Worm (Caenorhabditis elegans) whole organism, L3 larva: ENCODE results near the gene F11G11.15.
"Not testable (repeated sequence)": the region's sequence is repeated elsewhere in the genome, so short reads cannot be mapped to it uniquely, and the experiment has no call there.

ENCODE experiments used
- R02D3.7 ChIP-seq: fragments of 150-350 bp; optimal IDR thresholded peaks from 2 replicates; lab custom pipeline; 2014; ENCODE audit warnings: missing biosample characterization, missing genetic modification characterization
- ZK546.5 ChIP-seq: sonication (generic microtip); optimal IDR thresholded peaks from 2 replicates; lab custom pipeline; 2017; ENCODE audit warnings: missing biosample characterization, missing genetic modification characterization
- aly-2 ChIP-seq: fragments of 150-350 bp; optimal IDR thresholded peaks from 2 replicates; lab custom pipeline; 2014; ENCODE audit warnings: missing biosample characterization, missing genetic modification characterization
- ama-1 ChIP-seq: fragments of 150-350 bp; optimal IDR thresholded peaks from 2 replicates; lab custom pipeline; 2018
- ceh-16 ChIP-seq: sonication (generic microtip); optimal IDR thresholded peaks from 2 replicates; lab custom pipeline; 2017; ENCODE audit warnings: missing biosample characterization, missing genetic modification characterization
- ceh-28 ChIP-seq: fragments of 150-350 bp; optimal IDR thresholded peaks from 2 replicates; lab custom pipeline; 2014; ENCODE audit warnings: missing biosample characterization, missing genetic modification reagents, missing genetic modification characterization
- ceh-82 ChIP-seq: fragments of 150-350 bp; optimal IDR thresholded peaks from 2 replicates; lab custom pipeline; 2014; ENCODE audit warnings: missing biosample characterization, missing genetic modification characterization
- ceh-9 ChIP-seq: sonication (generic microtip); optimal IDR thresholded peaks from 2 replicates; lab custom pipeline; 2018; ENCODE audit warnings: missing biosample characterization, missing genetic modification characterization
- egl-5 ChIP-seq: fragments of 150-350 bp; optimal IDR thresholded peaks from 2 replicates; lab custom pipeline; 2017; ENCODE audit warnings: missing biosample characterization, missing genetic modification reagents, missing genetic modification characterization, inconsistent platforms
- elt-1 ChIP-seq: fragments of 150-350 bp; optimal IDR thresholded peaks from 2 replicates; lab custom pipeline; 2014; ENCODE audit warnings: missing biosample characterization, missing genetic modification characterization
- elt-2 ChIP-seq: sonication (generic microtip); optimal IDR thresholded peaks from 2 replicates; lab custom pipeline; 2016; ENCODE audit warnings: missing genetic modification reagents, mild to moderate bottlenecking, missing genetic modification characterization, missing compliant biosample characterization
- elt-3 ChIP-seq, 3 experiments: fragments of 150-350 bp in 1 of 3; sonication (generic microtip) in 2 of 3; optimal IDR thresholded peaks; 2 replicates in 2 of 3; 4 replicates in 1 of 3; lab custom pipeline; 2014 to 2017; ENCODE audit warnings: missing biosample characterization in 3 of 3, missing genetic modification characterization in 3 of 3
- eor-1 ChIP-seq, 2 experiments: fragments of 150-350 bp; optimal IDR thresholded peaks; 2 replicates each; lab custom pipeline; 2014 to 2018; ENCODE audit warnings: missing biosample characterization in 2 of 2, missing genetic modification characterization in 2 of 2
- fkh-10 ChIP-seq: sonication (generic microtip); optimal IDR thresholded peaks from 2 replicates; lab custom pipeline; 2017; ENCODE audit warnings: missing biosample characterization, missing genetic modification reagents, missing genetic modification characterization
- fos-1 ChIP-seq: fragments of 150-350 bp; optimal IDR thresholded peaks from 2 replicates; lab custom pipeline; 2014; ENCODE audit warnings: missing biosample characterization, missing genetic modification characterization
- hmg-11 ChIP-seq: sonication (generic microtip); optimal IDR thresholded peaks from 2 replicates; lab custom pipeline; 2016; ENCODE audit warnings: missing genetic modification characterization, missing compliant biosample characterization
- lin-15B ChIP-seq: fragments of 150-350 bp; optimal IDR thresholded peaks from 2 replicates; lab custom pipeline; 2014; ENCODE audit warnings: missing biosample characterization, missing genetic modification characterization
- lin-39 ChIP-seq: fragments of 150-350 bp; optimal IDR thresholded peaks from 2 replicates; lab custom pipeline; 2018; ENCODE audit warnings: missing biosample characterization, missing genetic modification reagents, missing genetic modification characterization
- lsy-12 ChIP-seq: sonication (generic microtip); optimal IDR thresholded peaks from 2 replicates; lab custom pipeline; 2016; ENCODE audit warnings: mild to moderate bottlenecking, missing genetic modification characterization, missing compliant biosample characterization
- nfya-1 ChIP-seq: sonication (generic microtip); optimal IDR thresholded peaks from 2 replicates; lab custom pipeline; 2017; ENCODE audit warnings: missing genetic modification characterization, mild to moderate bottlenecking, missing compliant biosample characterization, antibody characterized with exemption, moderate library complexity; ENCODE audit not compliant: insufficient read depth
- nhr-11 ChIP-seq: fragments of 150-350 bp; optimal IDR thresholded peaks from 2 replicates; lab custom pipeline; 2014; ENCODE audit warnings: missing biosample characterization, missing genetic modification characterization
- nhr-12 ChIP-seq: fragments of 150-350 bp; optimal IDR thresholded peaks from 2 replicates; lab custom pipeline; 2014; ENCODE audit warnings: missing biosample characterization, missing genetic modification characterization
- nhr-23 ChIP-seq: fragments of 150-350 bp; optimal IDR thresholded peaks from 2 replicates; lab custom pipeline; 2014; ENCODE audit warnings: missing biosample characterization, missing genetic modification reagents, missing genetic modification characterization
- nhr-237 ChIP-seq: fragments of 150-350 bp; optimal IDR thresholded peaks from 2 replicates; lab custom pipeline; 2014; ENCODE audit warnings: missing biosample characterization, missing genetic modification characterization
- nhr-25 ChIP-seq: sonication (generic microtip); optimal IDR thresholded peaks from 2 replicates; lab custom pipeline; 2017; ENCODE audit warnings: missing biosample characterization, missing genetic modification characterization
- nhr-43 ChIP-seq: sonication (generic microtip); optimal IDR thresholded peaks from 2 replicates; lab custom pipeline; 2016; ENCODE audit warnings: mild to moderate bottlenecking, missing genetic modification characterization, missing compliant biosample characterization; ENCODE audit not compliant: poor library complexity, severe bottlenecking
- nhr-67 ChIP-seq: fragments of 150-350 bp; optimal IDR thresholded peaks from 2 replicates; lab custom pipeline; 2014; ENCODE audit warnings: missing biosample characterization, missing genetic modification characterization
- nhr-76 ChIP-seq: fragments of 150-350 bp; sonication (generic microtip); optimal IDR thresholded peaks from 5 replicates; lab custom pipeline; 2014; ENCODE audit warnings: missing biosample characterization, missing genetic modification characterization
- nhr-77 ChIP-seq: fragments of 150-350 bp; optimal IDR thresholded peaks from 2 replicates; lab custom pipeline; 2014; ENCODE audit warnings: missing biosample characterization, missing genetic modification characterization
- pha-4 ChIP-seq: fragments of 150-350 bp; optimal IDR thresholded peaks from 2 replicates; lab custom pipeline; 2014; ENCODE audit warnings: missing biosample characterization, missing genetic modification reagents, missing genetic modification characterization
- sea-2 ChIP-seq: fragments of 150-350 bp; sonication (generic microtip); optimal IDR thresholded peaks from 4 replicates; lab custom pipeline; 2014; ENCODE audit warnings: missing biosample characterization, missing genetic modification reagents, missing genetic modification characterization
- snpc-4 ChIP-seq: fragments of 150-350 bp; optimal IDR thresholded peaks from 2 replicates; lab custom pipeline; 2014; ENCODE audit warnings: missing biosample characterization, missing genetic modification characterization
- tbx-2 ChIP-seq: sonication (generic microtip); optimal IDR thresholded peaks from 2 replicates; lab custom pipeline; 2016; ENCODE audit warnings: mild to moderate bottlenecking, missing genetic modification characterization, missing compliant biosample characterization
- unc-39 ChIP-seq: sonication (generic microtip); optimal IDR thresholded peaks from 4 replicates; lab custom pipeline; 2017; ENCODE audit warnings: missing biosample characterization, missing genetic modification characterization
- unc-62 ChIP-seq: fragments of 150-350 bp; sonication (generic microtip); optimal IDR thresholded peaks from 4 replicates; lab custom pipeline; 2014; ENCODE audit warnings: missing biosample characterization, missing genetic modification reagents, missing genetic modification characterization
- zag-1 ChIP-seq: fragments of 150-350 bp; optimal IDR thresholded peaks from 2 replicates; lab custom pipeline; 2014; ENCODE audit warnings: missing biosample characterization, missing genetic modification characterization
- ztf-11 ChIP-seq: fragments of 150-350 bp; optimal IDR thresholded peaks from 2 replicates; lab custom pipeline; 2014; ENCODE audit warnings: missing biosample characterization, missing genetic modification characterization

F11G11.15 gene

ce11 chrII:4858906-4859411 lies 15.7 kb upstream of the F11G11.15 start:
- TF ChIP-seq ama-1 (lab: Kevin White, UChicago) (peak; percentile 46), elt-2 (tag; lab: Kevin White, UChicago) (peak; percentile 4), hmg-11 (tag; lab: Kevin White, UChicago) (no peak), lsy-12 (tag; lab: Kevin White, UChicago) (peak; percentile 12), fos-1 (tag; lab: Kevin White, UChicago) (no peak)

DNA sequence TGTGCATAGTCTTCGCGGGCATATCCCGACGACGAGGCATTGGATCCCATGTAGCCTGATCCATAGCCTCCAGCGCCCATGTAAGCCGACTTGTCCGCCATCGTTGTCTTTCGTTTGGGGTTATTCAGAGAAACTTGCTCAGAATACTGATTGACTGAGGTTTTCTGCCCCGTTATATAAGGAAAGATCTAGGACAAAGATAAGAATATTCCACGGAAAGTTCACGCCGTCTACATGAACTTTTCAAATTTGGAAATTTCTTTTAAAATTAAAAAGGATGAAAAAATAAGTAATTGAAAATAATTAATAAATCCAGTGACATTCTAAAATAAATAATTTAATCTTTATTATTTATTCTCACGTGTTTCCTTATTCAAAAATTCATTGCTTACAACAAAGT lies 14.4 kb upstream of the F11G11.15 start, which contains the start of the genes nspd-5 and F11G11.4:
Gene nspd-5 (minus strand): TSS at position 101 of the 400 bp plus-strand sequence.
Gene F11G11.4 (plus strand): TSS at position 335 of the 400 bp plus-strand sequence.
- not testable (repeated sequence) for TF ChIP-seq lin-39, ztf-11, nhr-25 (tag; lab: Kevin White, UChicago)

ce11 chrII:4863357-4863756 lies 11.3 kb upstream of the F11G11.15 start, which contains the start of the genes mpst-4 and F11G11.14:
mpst-4 (minus strand) TSS chrII:4863457.
F11G11.14 (plus strand) TSS chrII:4863681.
- no peak for TF ChIP-seq nhr-12 (tag; lab: Kevin White, UChicago)
- no peak for TF ChIP-seq lsy-12 (tag; lab: Kevin White, UChicago)
- TF ChIP-seq ceh-16 (tag; lab: Kevin White, UChicago), result no peak
- TF ChIP-seq lin-15B (tag; lab: Kevin White, UChicago), result no peak
- TF ChIP-seq eor-1 (tag; optimal IDR thresholded peaks at IDR 0.05; lab: Kevin White, UChicago), result no peak
- no peak for TF ChIP-seq nhr-237 (tag; lab: Kevin White, UChicago)
- TF ChIP-seq snpc-4 (tag; lab: Kevin White, UChicago), result no peak
- no peak for TF ChIP-seq egl-5 (tag; lab: Kevin White, UChicago)
- TF ChIP-seq nhr-43 (tag; lab: Kevin White, UChicago), result no peak
- TF ChIP-seq fos-1 (tag; lab: Kevin White, UChicago), result no peak
- TF ChIP-seq pha-4 (tag; lab: Kevin White, UChicago), result no peak
- TF ChIP-seq ceh-28 (tag; lab: Kevin White, UChicago), result no peak
- TF ChIP-seq unc-39, result no peak
- no peak for TF ChIP-seq nfya-1 (tag; lab: Kevin White, UChicago)

DNA sequence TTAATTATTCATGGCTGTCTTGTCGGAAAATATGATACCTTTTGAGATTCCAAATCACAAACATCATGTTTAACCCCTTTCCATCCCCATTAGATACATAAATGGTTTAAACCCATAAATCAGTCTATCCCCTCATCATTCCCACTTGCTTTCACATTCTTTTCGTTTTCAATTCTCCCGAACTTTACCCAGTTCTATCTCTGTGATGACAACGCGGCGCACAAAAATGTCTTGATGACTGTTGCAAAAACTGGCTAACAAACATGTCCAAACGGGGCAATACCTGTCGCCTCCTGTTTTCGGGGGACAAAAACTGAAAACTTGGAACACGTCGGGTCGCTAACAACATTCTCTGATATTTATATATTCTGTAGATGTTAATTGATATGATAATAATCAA lies 8.6 kb upstream of the F11G11.15 start:
- TF ChIP-seq unc-62, result peak; percentile 50
- TF ChIP-seq elt-1 (tag; lab: Kevin White, UChicago), result no peak
- TF ChIP-seq lin-15B (tag; lab: Kevin White, UChicago), result no peak
- no peak for TF ChIP-seq lin-39 (tag; lab: Kevin White, UChicago)
- TF ChIP-seq ceh-9 (tag; lab: Kevin White, UChicago), result no peak
- peak in 1 of 3 experiments; percentile 73 for TF ChIP-seq elt-3 (tag; optimal IDR thresholded peaks at IDR 0.05; lab: Kevin White, UChicago)
- TF ChIP-seq nhr-23 (tag; lab: Kevin White, UChicago), result peak; percentile 64
- no peak for TF ChIP-seq ceh-28 (tag; lab: Kevin White, UChicago)
- TF ChIP-seq R02D3.7 (tag; lab: Kevin White, UChicago), result peak; percentile 28
- peak; percentile 74 for TF ChIP-seq nhr-43 (tag; lab: Kevin White, UChicago)
- peak; percentile 91 for TF ChIP-seq ama-1 (lab: Kevin White, UChicago)
- no peak for TF ChIP-seq ceh-16 (tag; lab: Kevin White, UChicago)
- TF ChIP-seq nhr-76 (tag; lab: Kevin White, UChicago), result no peak
- no peak for TF ChIP-seq nhr-67 (tag; lab: Kevin White, UChicago)
- no peak for TF ChIP-seq sea-2 (GFP tag; lab: Kevin White, UChicago)
- TF ChIP-seq zag-1 (tag; lab: Kevin White, UChicago), result no peak
- TF ChIP-seq nhr-25 (tag; lab: Kevin White, UChicago), result peak; percentile 78
- no peak for TF ChIP-seq eor-1 (tag; optimal IDR thresholded peaks at IDR 0.05; lab: Kevin White, UChicago)
- no peak for TF ChIP-seq ceh-82 (tag; lab: Kevin White, UChicago)
- peak; percentile 16 for TF ChIP-seq nhr-77
- no peak for TF ChIP-seq pha-4 (tag; lab: Kevin White, UChicago)
- TF ChIP-seq egl-5 (tag; lab: Kevin White, UChicago), result no peak
- no peak for TF ChIP-seq aly-2
- TF ChIP-seq tbx-2 (tag; lab: Kevin White, UChicago), result no peak
- no peak for TF ChIP-seq nhr-11 (tag; lab: Kevin White, UChicago)
- TF ChIP-seq ZK546.5 (tag; lab: Kevin White, UChicago), result no peak
- TF ChIP-seq lsy-12 (tag; lab: Kevin White, UChicago), result no peak
- TF ChIP-seq fkh-10 (GFP tag; lab: Kevin White, UChicago), result no peak
- no peak for TF ChIP-seq snpc-4 (tag; lab: Kevin White, UChicago)
- peak; percentile 25 for TF ChIP-seq nfya-1 (tag; lab: Kevin White, UChicago)
